Fruit fly (Drosophila melanogaster) whole organism, embryonic: Measurements from ENCODE around the gene sll.

Experiments
- Antp ChIP-seq: fragments of 200-800 bp; sonication (Bioruptor generic); optimal IDR thresholded peaks from 3 replicates; lab custom pipeline; 2016; ENCODE audit warnings: missing biosample characterization, missing genetic modification characterization
- Atf-2 ChIP-seq: fragments of 200-800 bp; sonication (Bioruptor generic); optimal IDR thresholded peaks from 2 replicates; lab custom pipeline; 2016; ENCODE audit warnings: missing biosample characterization, missing genetic modification characterization
- Bdp1 ChIP-seq: fragments of 200-800 bp; sonication (Bioruptor generic); optimal IDR thresholded peaks from 3 replicates; lab custom pipeline; 2016; ENCODE audit warnings: missing biosample characterization, missing genetic modification characterization
- Bgb ChIP-seq: fragments of 200-800 bp; sonication (Bioruptor generic); IDR thresholded peaks from 2 replicates; pipeline ENCODE4 v1.3.6; 2022; ENCODE audit warnings: missing biosample characterization, missing genetic modification characterization; ENCODE audit not compliant: partially characterized antibody
- CG10147 ChIP-seq: fragments of 200-800 bp; sonication (Bioruptor generic); optimal IDR thresholded peaks from 2 replicates; lab custom pipeline; 2019; ENCODE audit warnings: missing biosample characterization, mild to moderate bottlenecking, missing genetic modification characterization, moderate library complexity
- CG1024 ChIP-seq: fragments of 200-800 bp; sonication (Bioruptor generic); IDR thresholded peaks from 2 replicates; pipeline ENCODE4 v1.3.6; 2022; ENCODE audit warnings: missing biosample characterization, missing genetic modification characterization
- CG10959 ChIP-seq: fragments of 200-800 bp; sonication (Bioruptor generic); IDR thresholded peaks from 2 replicates; pipeline ENCODE4 v1.3.6; 2022; ENCODE audit warnings: missing biosample characterization, missing genetic modification characterization
- CG11723 ChIP-seq: fragments of 200-800 bp; sonication (Bioruptor generic); optimal IDR thresholded peaks from 2 replicates; lab custom pipeline; 2017; ENCODE audit warnings: missing biosample characterization, mild to moderate bottlenecking, missing genetic modification characterization
- CG16813 ChIP-seq: fragments of 200-800 bp; sonication (Bioruptor generic); IDR thresholded peaks from 3 replicates; pipeline ENCODE4 v1.3.6; 2022; ENCODE audit warnings: missing biosample characterization, missing genetic modification characterization; ENCODE audit not compliant: partially characterized antibody
- CG17328 ChIP-seq: fragments of 200-800 bp; sonication (Bioruptor generic); IDR thresholded peaks from 2 replicates; pipeline ENCODE4 v1.3.6; 2022; ENCODE audit warnings: missing biosample characterization, missing genetic modification characterization
- CG31365 ChIP-seq: fragments of 200-800 bp; sonication (Bioruptor generic); optimal IDR thresholded peaks from 2 replicates; lab custom pipeline; 2018; ENCODE audit warnings: missing biosample characterization, mild to moderate bottlenecking, missing genetic modification characterization
- CG6683 ChIP-seq: fragments of 200-800 bp; sonication (Bioruptor generic); optimal IDR thresholded peaks from 2 replicates; lab custom pipeline; 2017; ENCODE audit warnings: missing biosample characterization, mild to moderate bottlenecking, missing genetic modification characterization, missing genetic modification reagents
- CG6689 ChIP-seq: fragments of 200-800 bp; sonication (Bioruptor generic); IDR thresholded peaks from 2 replicates; pipeline ENCODE4 v1.3.6; 2022; ENCODE audit warnings: missing biosample characterization, missing genetic modification characterization
- CG6854 ChIP-seq: fragments of 200-800 bp; sonication (Bioruptor generic); optimal IDR thresholded peaks from 3 replicates; lab custom pipeline; 2017; ENCODE audit warnings: missing biosample characterization, mild to moderate bottlenecking, missing genetic modification characterization
- Dad ChIP-seq: fragments of 200-800 bp; sonication (Bioruptor generic); optimal IDR thresholded peaks from 3 replicates; lab custom pipeline; 2016; ENCODE audit warnings: missing biosample characterization, missing genetic modification characterization
- HLH4C ChIP-seq: fragments of 200-800 bp; sonication (Bioruptor generic); IDR thresholded peaks from 3 replicates; pipeline ENCODE4 v1.3.6; 2022; ENCODE audit warnings: missing biosample characterization, missing genetic modification characterization; ENCODE audit not compliant: partially characterized antibody
- HmgD ChIP-seq: fragments of 200-800 bp; sonication (Bioruptor generic); optimal IDR thresholded peaks from 3 replicates; lab custom pipeline; 2016; ENCODE audit warnings: missing biosample characterization, missing genetic modification characterization
- Hmx ChIP-seq: fragments of 200-800 bp; sonication (Bioruptor generic); optimal IDR thresholded peaks from 2 replicates; lab custom pipeline; 2016; ENCODE audit warnings: missing biosample characterization, missing genetic modification characterization
- Myb ChIP-seq: fragments of 200-800 bp; sonication (Bioruptor generic); optimal IDR thresholded peaks from 2 replicates; lab custom pipeline; 2016; ENCODE audit warnings: missing biosample characterization, missing genetic modification characterization
- Opbp ChIP-seq: fragments of 200-800 bp; sonication (Bioruptor generic); IDR thresholded peaks from 3 replicates; pipeline ENCODE4 v1.3.6; 2022; ENCODE audit warnings: missing biosample characterization, missing genetic modification characterization; ENCODE audit not compliant: partially characterized antibody
- Xbp1 ChIP-seq: fragments of 200-800 bp; sonication (Bioruptor generic); optimal IDR thresholded peaks from 3 replicates; lab custom pipeline; 2016; ENCODE audit warnings: missing biosample characterization, mild to moderate bottlenecking, missing genetic modification characterization
- ab ChIP-seq: fragments of 200-800 bp; sonication (Bioruptor generic); optimal IDR thresholded peaks from 2 replicates; lab custom pipeline; 2016; ENCODE audit warnings: missing biosample characterization, missing genetic modification characterization
- amos ChIP-seq: fragments of 200-800 bp; sonication (Bioruptor generic); IDR thresholded peaks from 2 replicates; pipeline ENCODE4 v1.3.6; 2022; ENCODE audit warnings: missing biosample characterization, missing genetic modification characterization; ENCODE audit not compliant: partially characterized antibody
- bbx ChIP-seq: fragments of 200-800 bp; sonication (Bioruptor generic); IDR thresholded peaks from 2 replicates; pipeline ENCODE4 v1.3.6; 2022; ENCODE audit warnings: missing biosample characterization, missing genetic modification characterization; ENCODE audit not compliant: partially characterized antibody
- cad ChIP-seq: fragments of >200 bp; optimal IDR thresholded peaks from 2 replicates; lab custom pipeline; 2017; ENCODE audit warnings: missing biosample characterization, missing genetic modification characterization
- chm ChIP-seq: fragments of 200-800 bp; sonication (Bioruptor generic); IDR thresholded peaks from 2 replicates; pipeline ENCODE4 v1.3.6; 2022; ENCODE audit warnings: missing biosample characterization, missing genetic modification characterization
- cwo ChIP-seq: fragments of 200-800 bp; sonication (Bioruptor generic); optimal IDR thresholded peaks from 3 replicates; lab custom pipeline; 2017; ENCODE audit warnings: missing biosample characterization, missing genetic modification characterization, mild to moderate bottlenecking, moderate library complexity, missing genetic modification reagents
- dan ChIP-seq: fragments of 200-800 bp; sonication (Bioruptor generic); IDR thresholded peaks from 2 replicates; pipeline ENCODE4 v1.3.6; 2022; ENCODE audit warnings: missing biosample characterization, missing genetic modification characterization
- hkb ChIP-seq, 2 experiments: fragments of 200-800 bp in 1 of 2; fragments of >200 bp in 1 of 2; sonication (Bioruptor generic) in 1 of 2; IDR thresholded peaks in 1 of 2; optimal IDR thresholded peaks in 1 of 2; 2 replicates each; pipeline versions ENCODE4 v1.3.6 to Lab custom; 2017 to 2022; ENCODE audit warnings: missing biosample characterization in 1 of 2, missing genetic modification characterization in 1 of 2
- lilli ChIP-seq: fragments of 200-800 bp; sonication (Bioruptor generic); optimal IDR thresholded peaks from 3 replicates; lab custom pipeline; 2016; ENCODE audit warnings: missing biosample characterization, missing genetic modification characterization
- luna ChIP-seq: fragments of 200-800 bp; sonication (Bioruptor generic); optimal IDR thresholded peaks from 2 replicates; lab custom pipeline; 2016; ENCODE audit warnings: missing biosample characterization, missing genetic modification characterization
- nerfin-2 ChIP-seq: fragments of 200-800 bp; sonication (Bioruptor generic); IDR thresholded peaks from 2 replicates; pipeline ENCODE4 v1.3.6; 2022; ENCODE audit warnings: missing biosample characterization, missing genetic modification characterization; ENCODE audit not compliant: partially characterized antibody
- peb ChIP-seq: fragments of 200-800 bp; sonication (Bioruptor generic); IDR thresholded peaks from 2 replicates; pipeline ENCODE4 v1.3.6; 2022; ENCODE audit warnings: missing biosample characterization, missing genetic modification characterization
- psq ChIP-seq: fragments of 200-800 bp; sonication (Bioruptor generic); optimal IDR thresholded peaks from 2 replicates; lab custom pipeline; 2017; ENCODE audit warnings: missing biosample characterization, missing genetic modification characterization
- run ChIP-seq: fragments of 200-800 bp; sonication (Bioruptor generic); optimal IDR thresholded peaks from 3 replicates; lab custom pipeline; 2018; ENCODE audit warnings: missing biosample characterization, mild to moderate bottlenecking, missing genetic modification characterization
- sens ChIP-seq: fragments of 200-800 bp; sonication (Bioruptor generic); peaks from one replicate; lab custom pipeline; 2016; ENCODE audit warnings: missing biosample characterization, missing genetic modification characterization
- sisA ChIP-seq: fragments of 200-800 bp; sonication (Bioruptor generic); IDR thresholded peaks from 2 replicates; pipeline ENCODE4 v1.3.6; 2022; ENCODE audit warnings: missing biosample characterization, missing genetic modification characterization
- slbo ChIP-seq: fragments of 200-800 bp; sonication (Bioruptor generic); IDR thresholded peaks from 2 replicates; pipeline ENCODE4 v1.3.6; 2022; ENCODE audit warnings: missing biosample characterization, missing genetic modification characterization
- ttk ChIP-seq: fragments of 200-800 bp; sonication (Bioruptor generic); IDR thresholded peaks from 2 replicates; pipeline ENCODE4 v2.1.2; 2022; ENCODE audit warnings: missing biosample characterization, missing genetic modification characterization

sll gene

DNA sequence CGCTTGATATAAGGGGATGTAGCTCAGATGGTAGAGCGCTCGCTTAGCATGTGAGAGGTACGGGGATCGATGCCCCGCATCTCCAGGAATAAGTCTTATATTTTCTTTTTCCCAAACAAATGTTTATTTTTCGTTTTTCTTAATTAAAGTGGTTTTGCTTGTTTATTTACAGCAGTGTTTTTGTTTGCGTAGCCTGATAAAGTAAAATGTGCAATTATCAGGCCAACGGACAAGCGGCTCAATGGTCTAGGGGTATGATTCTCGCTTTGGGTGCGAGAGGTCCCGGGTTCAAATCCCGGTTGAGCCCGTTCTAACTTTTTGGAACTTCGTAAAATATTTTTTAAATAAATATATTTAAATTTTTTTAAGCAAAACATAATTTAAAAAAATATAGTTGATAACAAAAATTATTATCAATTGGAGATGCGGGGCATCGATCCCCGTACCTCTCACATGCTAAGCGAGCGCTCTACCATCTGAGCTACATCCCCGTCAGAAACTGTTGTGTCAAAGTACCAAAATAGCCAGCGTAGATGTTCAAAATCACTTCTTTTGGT is 13.9 kb downstream of the sll start (continued):
- TF ChIP-seq Myb (GFP tag; lab: Kevin White, UChicago): no peak
- TF ChIP-seq CG31365: peak; percentile 25
- no peak for TF ChIP-seq Xbp1
- peak; percentile 86 for TF ChIP-seq nerfin-2
- TF ChIP-seq HLH4C (GFP tag; lab: Robert Waterston, UW): peak; percentile 89
- no peak for TF ChIP-seq chm (GFP tag; lab: Robert Waterston, UW)
- no peak for TF ChIP-seq dan (GFP tag; lab: Robert Waterston, UW)
- TF ChIP-seq HmgD: no peak
- no peak for TF ChIP-seq ttk (GFP tag; lab: Robert Waterston, UW)
- no peak for TF ChIP-seq ab (GFP tag; lab: Kevin White, UChicago)
- no peak for TF ChIP-seq peb (GFP tag; lab: Robert Waterston, UW)
- no peak for TF ChIP-seq CG1024 (GFP tag; lab: Robert Waterston, UW)
- no peak for TF ChIP-seq lilli (GFP tag; lab: Kevin White, UChicago)
- TF ChIP-seq sisA: no peak
- peak; percentile 94 for TF ChIP-seq CG16813 (GFP tag; lab: Robert Waterston, UW)
- TF ChIP-seq CG17328: no peak
- TF ChIP-seq Dad (GFP tag; lab: Kevin White, UChicago): no peak
- TF ChIP-seq Antp (GFP tag; lab: Kevin White, UChicago): no peak
- no peak for TF ChIP-seq CG10147 (GFP tag; lab: Kevin White, UChicago)
- TF ChIP-seq luna (GFP tag; lab: Kevin White, UChicago): no peak
- TF ChIP-seq CG6683 (GFP tag; lab: Kevin White, UChicago): no peak
- no peak for TF ChIP-seq CG11723 (GFP tag; lab: Kevin White, UChicago)
- no peak for TF ChIP-seq run (tag; lab: Kevin White, UChicago)
- no peak for TF ChIP-seq CG6854
- no peak for TF ChIP-seq CG10959 (GFP tag; lab: Robert Waterston, UW)
- no peak for TF ChIP-seq Hmx (GFP tag; lab: Kevin White, UChicago)

DNA sequence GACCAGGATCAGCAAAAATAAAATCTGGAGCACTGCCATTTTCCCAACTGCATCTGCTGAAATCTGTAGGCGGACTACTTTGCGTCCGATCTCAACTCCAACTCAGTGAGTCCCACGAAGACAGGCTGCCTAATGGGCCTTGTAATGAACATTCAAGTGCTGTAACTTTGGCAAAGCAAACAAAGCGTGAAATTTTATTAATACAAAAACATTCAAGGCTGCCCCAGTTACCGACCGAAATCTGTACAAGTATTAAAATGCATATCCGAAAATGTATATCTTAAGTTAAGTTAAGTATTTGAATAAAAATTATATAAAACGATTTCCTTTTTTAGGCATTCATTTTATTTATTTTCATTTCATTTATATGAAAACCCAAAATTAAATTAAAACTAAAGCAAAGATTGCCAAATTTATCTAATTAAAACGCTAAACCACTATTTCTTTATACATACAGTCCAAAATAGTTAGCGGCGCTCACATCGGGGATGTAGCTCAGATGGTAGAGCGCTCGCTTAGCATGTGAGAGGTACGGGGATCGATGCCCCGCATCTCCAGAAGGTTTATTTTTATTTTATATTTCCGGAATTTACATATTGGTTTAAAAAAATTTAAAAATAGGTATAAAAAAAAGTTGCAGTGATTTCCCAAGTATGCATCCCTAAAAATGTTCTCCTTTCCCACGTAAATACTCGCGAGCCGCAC is 16.3 kb downstream of the sll start, which contains the start of gene CG14323:
TSS of gene CG14323 (minus strand) at position 51 of the 705 bp plus-strand sequence.
- TF ChIP-seq psq (GFP tag; lab: Kevin White, UChicago): no peak
- no peak for TF ChIP-seq slbo (GFP tag; lab: Robert Waterston, UW)
- no peak for TF ChIP-seq CG6689
- no peak for TF ChIP-seq cwo (GFP tag; lab: Kevin White, UChicago)
- TF ChIP-seq Opbp: peak; percentile 32; the same call in 2 of the 3 replicates
- TF ChIP-seq amos: peak; percentile 65; the same call in 1 of the 2 replicates
- TF ChIP-seq hkb (optimal IDR thresholded peaks at IDR 0.05; lab: Kevin White, UChicago): no peak
- TF ChIP-seq hkb (GFP tag; IDR thresholded peaks at IDR 0.05; lab: Robert Waterston, UW): 0 out of 2 replicates have a peak, but pooled peaks have one; percentile 13
- peak; percentile 40 for TF ChIP-seq Bgb (GFP tag; lab: Robert Waterston, UW)
- no peak for TF ChIP-seq Atf-2 (GFP tag; lab: Kevin White, UChicago)
- TF ChIP-seq CG16813 (GFP tag; lab: Robert Waterston, UW): peak; percentile 54; the same call in 2 of the 3 replicates
- TF ChIP-seq sens (GFP tag; lab: Kevin White, UChicago): peak; percentile 48
- peak; percentile 96 for TF ChIP-seq Bdp1 (GFP tag; lab: Kevin White, UChicago)
- peak; percentile 53 for TF ChIP-seq bbx (GFP tag; lab: Robert Waterston, UW)
- no peak for TF ChIP-seq cad (GFP tag; lab: Kevin White, UChicago)
- TF ChIP-seq, all 482 proteins: peak for 8
